Worm (Caenorhabditis elegans): ENCODE measurements around the gene ints-2.
"Not testable (repeated sequence)": the region's sequence is repeated elsewhere in the genome, so short reads cannot be mapped to it uniquely, and the experiment has no call there.

Gene ints-2

ce11 chrV:14185438-14185837 lies at the start of gene ints-2, which contains the start of gene trm-1:
Gene ints-2, plus strand, starts transcription at chrV:14185686.
Gene trm-1, minus strand, starts transcription at chrV:14185612.
- TF ChIP-seq lin-13 (tag; optimal IDR thresholded peaks at IDR 0.05), result peak; percentile 12
- TF ChIP-seq ces-1 (GFP tag; optimal IDR thresholded peaks at IDR 0.05), result peak; percentile 96
- TF ChIP-seq tbx-8 (GFP tag; optimal IDR thresholded peaks at IDR 0.05), result no peak
- peak; percentile 1 for TF ChIP-seq mep-1 (tag; optimal IDR thresholded peaks at IDR 0.05)
- TF ChIP-seq lsy-2 (tag; optimal IDR thresholded peaks at IDR 0.05), result peak; percentile 36
- TF ChIP-seq sem-2 (GFP tag; optimal IDR thresholded peaks at IDR 0.05), result no peak
- peak; percentile 34 for TF ChIP-seq unc-120 (tag; optimal IDR thresholded peaks at IDR 0.05; ENCODE audit: poor library complexity, severe bottlenecking)
- peak; percentile 11 for TF ChIP-seq sptf-1 (tag; optimal IDR thresholded peaks at IDR 0.05)

ce11 chrV:14136152-14136551 lies 49.3 kb upstream of the ints-2 start:
- TF ChIP-seq lin-32 (GFP tag; optimal IDR thresholded peaks at IDR 0.05), result no peak
- TF ChIP-seq mep-1 (tag; optimal IDR thresholded peaks at IDR 0.05), result peak; percentile 72
- TF ChIP-seq ham-2 (GFP tag; optimal IDR thresholded peaks at IDR 0.05), result peak; percentile 81
- peak; percentile 78 for TF ChIP-seq nhr-237 (tag; optimal IDR thresholded peaks at IDR 0.05)
- peak; percentile 86 for TF ChIP-seq pha-4 (tag; optimal IDR thresholded peaks at IDR 0.05)
- peak; percentile 31 for TF ChIP-seq ces-1 (GFP tag; optimal IDR thresholded peaks at IDR 0.05)
- TF ChIP-seq elt-3 (tag; optimal IDR thresholded peaks at IDR 0.05), result no peak
- peak; percentile 61 for TF ChIP-seq drap-1 (GFP tag; optimal IDR thresholded peaks at IDR 0.05)
- peak; percentile 36 for TF ChIP-seq cnd-1 (tag; optimal IDR thresholded peaks at IDR 0.05)
- no peak for TF ChIP-seq ceh-83 (GFP tag; optimal IDR thresholded peaks at IDR 0.05)
- TF ChIP-seq unc-62 (GFP tag; optimal IDR thresholded peaks at IDR 0.05), result peak; percentile 64
- TF ChIP-seq lin-13 (tag; optimal IDR thresholded peaks at IDR 0.05), result no peak
- peak; percentile 54 for TF ChIP-seq sptf-1 (tag; optimal IDR thresholded peaks at IDR 0.05)
- TF ChIP-seq blmp-1 (tag; optimal IDR thresholded peaks at IDR 0.05), result no peak
- TF ChIP-seq mls-2 (tag; optimal IDR thresholded peaks at IDR 0.05), result peak; percentile 38
- peak; percentile 51 for TF ChIP-seq hlh-1 (tag; optimal IDR thresholded peaks at IDR 0.05)
- peak; percentile 59 for TF ChIP-seq unc-120 (tag; optimal IDR thresholded peaks at IDR 0.05; ENCODE audit: poor library complexity, severe bottlenecking)
- TF ChIP-seq tbx-8 (GFP tag; optimal IDR thresholded peaks at IDR 0.05), result no peak
- TF ChIP-seq ceh-39 (tag; optimal IDR thresholded peaks at IDR 0.05), result no peak
- TF ChIP-seq elt-1 (tag; optimal IDR thresholded peaks at IDR 0.05; ENCODE audit: borderline replicate concordance, insufficient read depth), result no peak
- peak; percentile 27 for TF ChIP-seq M03D4.4 (tag; optimal IDR thresholded peaks at IDR 0.05)
- no peak for TF ChIP-seq ztf-11 (tag; optimal IDR thresholded peaks at IDR 0.05)
- TF ChIP-seq nhr-28 (tag; optimal IDR thresholded peaks at IDR 0.05), result no peak
- peak; percentile 41 for TF ChIP-seq lsy-2 (tag; optimal IDR thresholded peaks at IDR 0.05)
- TF ChIP-seq snpc-4 (tag; optimal IDR thresholded peaks at IDR 0.05), result no peak

DNA sequence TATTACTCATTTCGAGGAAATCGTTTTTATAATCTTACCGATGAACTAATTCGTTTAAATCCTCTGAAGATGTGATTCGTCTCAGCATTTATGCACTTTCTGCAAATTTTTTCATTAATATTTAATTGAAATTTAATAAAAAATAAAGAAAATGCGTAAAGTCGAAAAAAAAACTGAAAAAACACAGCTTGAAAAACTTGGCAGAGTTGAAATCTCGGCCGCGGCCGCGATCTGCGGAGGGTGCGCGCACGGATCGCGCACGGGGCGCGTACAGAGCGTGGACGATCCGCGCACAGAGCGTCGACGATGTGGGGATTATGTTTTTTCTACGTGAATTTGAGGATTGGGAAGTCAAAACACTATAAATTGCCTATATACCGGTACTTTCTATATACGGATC lies 47.7 kb upstream of the ints-2 start, which contains the start of gene AH10.4:
Gene AH10.4, minus strand, starts transcription at position 101 of the 400 bp plus-strand sequence.
- not testable (repeated sequence) for TF ChIP-seq unc-39, cnd-1, nhr-28 (tag; optimal IDR thresholded peaks at IDR 0.05)

- TF ChIP-seq unc-120 (tag; optimal IDR thresholded peaks at IDR 0.05; ENCODE audit: poor library complexity, severe bottlenecking) (peak; percentile 55), nhr-76 (tag; optimal IDR thresholded peaks at IDR 0.05) (no peak), ceh-43 (GFP tag; optimal IDR thresholded peaks at IDR 0.05) (peak; percentile 46), unc-62 (GFP tag; optimal IDR thresholded peaks at IDR 0.05) (no peak), ham-2 (GFP tag; optimal IDR thresholded peaks at IDR 0.05) (peak; percentile 6), ces-1 (GFP tag; optimal IDR thresholded peaks at IDR 0.05) (peak; percentile 72), hlh-1 (tag; optimal IDR thresholded peaks at IDR 0.05) (peak; percentile 28), mls-2 (tag; optimal IDR thresholded peaks at IDR 0.05) (peak; percentile 16)
Measured at ce11 chrV:14139252-14140100, 46.0 kb upstream of the ints-2 start.

ce11 chrV:14140733-14141132 lies 44.8 kb upstream of the ints-2 start:
- TF ChIP-seq flh-1 (GFP tag; optimal IDR thresholded peaks at IDR 0.05) (no peak), ces-1 (GFP tag; optimal IDR thresholded peaks at IDR 0.05) (peak; percentile 83)

All from whole organism, mixed stage, embryonic.